Worm (Caenorhabditis elegans): ENCODE measurements around the gene T26C12.1.

T26C12.1 gene

DNA sequence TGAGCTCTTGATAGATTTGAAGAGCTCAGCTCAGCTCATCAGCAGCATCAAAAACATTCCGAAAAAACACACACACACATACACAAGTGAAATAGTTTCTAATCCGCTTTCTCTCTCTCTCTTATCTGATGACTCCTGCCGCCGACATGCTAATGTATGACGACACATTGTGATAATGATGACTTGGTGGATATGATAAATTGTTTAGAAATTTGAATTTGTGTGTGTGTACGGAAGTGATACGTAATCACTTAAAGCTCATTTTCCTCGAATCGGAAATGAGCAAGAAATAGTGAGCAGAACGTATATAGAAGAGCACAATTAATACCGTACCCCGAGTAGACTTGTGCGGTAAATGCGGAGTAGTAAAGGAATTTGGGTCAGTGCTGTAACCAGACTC, 11.8 kb upstream of the T26C12.1 start:
- no peak for TF ChIP-seq T22C8.4 (GFP tag; IDR thresholded peaks at IDR 0.05)
- TF ChIP-seq ztf-29 (GFP tag; IDR thresholded peaks at IDR 0.05): no peak

DNA sequence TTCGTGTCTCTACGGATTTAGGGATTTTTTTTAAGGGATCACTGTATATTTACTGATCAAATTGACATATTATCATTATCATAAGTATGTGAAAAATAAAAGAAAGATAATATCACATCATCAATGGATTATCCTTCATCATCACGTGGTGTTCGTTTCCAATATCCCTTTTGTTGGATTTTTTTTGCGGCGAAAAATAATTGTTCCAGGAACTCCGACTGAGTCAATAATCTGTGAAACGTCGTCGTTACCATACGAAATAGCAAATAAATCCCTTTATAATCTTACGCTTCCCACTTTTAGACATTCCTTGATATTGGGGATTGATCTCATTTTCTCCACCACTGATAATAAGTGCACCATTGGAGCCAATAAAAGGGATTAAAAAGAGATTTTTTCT, 8.7 kb upstream of the T26C12.1 start:
- TF ChIP-seq cog-1 (tag; optimal IDR thresholded peaks at IDR 0.05) (no peak), ztf-23 (GFP tag; IDR thresholded peaks at IDR 0.05) (no peak), med-1 (GFP tag; optimal IDR thresholded peaks at IDR 0.05; ENCODE audit: insufficient read depth) (no peak), ref-1 (GFP tag; conservative IDR thresholded peaks at IDR 0.05) (no peak), T22C8.4 (GFP tag; IDR thresholded peaks at IDR 0.05) (no peak), tab-1 (GFP tag; IDR thresholded peaks at IDR 0.05) (no peak), klf-2 (GFP tag; conservative IDR thresholded peaks at IDR 0.05) (no peak), flt-1 (GFP tag; IDR thresholded peaks at IDR 0.05) (no peak), ztf-29 (GFP tag; IDR thresholded peaks at IDR 0.05) (no peak)

DNA sequence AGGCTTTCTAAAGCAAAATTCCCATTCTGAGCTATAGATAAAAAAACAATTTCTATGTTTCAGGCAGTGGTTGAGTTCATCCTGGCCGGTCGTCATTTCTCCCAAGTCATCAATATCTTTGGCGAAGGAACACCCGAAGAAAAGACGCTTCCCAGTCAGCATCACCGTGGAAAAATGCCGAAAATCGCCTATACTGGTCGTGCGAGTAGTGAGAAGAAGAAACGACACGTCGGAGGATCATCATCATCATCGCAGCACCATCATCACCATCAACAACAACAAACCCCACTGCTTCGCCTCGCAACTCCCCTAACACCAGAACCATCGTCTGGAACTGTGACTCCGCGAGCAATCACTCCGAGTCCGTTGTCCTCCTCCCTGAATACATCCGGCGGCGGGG, 7.2 kb upstream of the T26C12.1 start:
- no peak for TF ChIP-seq ref-1 (GFP tag; conservative IDR thresholded peaks at IDR 0.05)
- TF ChIP-seq cog-1 (tag; optimal IDR thresholded peaks at IDR 0.05): no peak
- no peak for TF ChIP-seq tab-1 (GFP tag; IDR thresholded peaks at IDR 0.05)
- TF ChIP-seq ztf-29 (GFP tag; IDR thresholded peaks at IDR 0.05): no peak
- no peak for TF ChIP-seq ztf-23 (GFP tag; IDR thresholded peaks at IDR 0.05)

DNA sequence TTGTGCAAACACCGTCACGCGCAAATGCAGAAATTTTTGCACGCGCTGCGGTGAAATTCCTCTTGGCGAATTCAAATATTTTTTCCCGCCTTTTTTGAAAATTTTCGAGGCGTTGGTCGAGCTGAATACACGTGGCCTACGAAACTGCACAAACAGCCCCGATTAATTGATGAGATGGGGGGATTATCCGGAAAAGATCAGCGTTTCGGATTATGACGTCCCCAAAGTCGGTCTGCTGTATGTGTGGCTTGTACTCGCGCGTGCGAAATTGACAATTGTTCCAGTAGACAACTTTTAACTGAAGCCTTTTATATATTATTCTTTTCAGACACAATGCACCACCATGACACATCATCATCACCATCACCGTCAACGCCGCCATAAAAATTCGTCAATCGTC, 6.7 kb upstream of the T26C12.1 start:
- TF ChIP-seq T22C8.4 (GFP tag; IDR thresholded peaks at IDR 0.05): no peak
- no peak for TF ChIP-seq tab-1 (GFP tag; IDR thresholded peaks at IDR 0.05)
- no peak for TF ChIP-seq cog-1 (tag; optimal IDR thresholded peaks at IDR 0.05)
- no peak for TF ChIP-seq ref-1 (GFP tag; conservative IDR thresholded peaks at IDR 0.05)
- no peak for TF ChIP-seq med-1 (GFP tag; optimal IDR thresholded peaks at IDR 0.05; ENCODE audit: insufficient read depth)
- no peak for TF ChIP-seq ztf-23 (GFP tag; IDR thresholded peaks at IDR 0.05)
- no peak for TF ChIP-seq flt-1 (GFP tag; IDR thresholded peaks at IDR 0.05)
- no peak for TF ChIP-seq ztf-29 (GFP tag; IDR thresholded peaks at IDR 0.05)
- no peak for TF ChIP-seq klf-2 (GFP tag; conservative IDR thresholded peaks at IDR 0.05)

DNA sequence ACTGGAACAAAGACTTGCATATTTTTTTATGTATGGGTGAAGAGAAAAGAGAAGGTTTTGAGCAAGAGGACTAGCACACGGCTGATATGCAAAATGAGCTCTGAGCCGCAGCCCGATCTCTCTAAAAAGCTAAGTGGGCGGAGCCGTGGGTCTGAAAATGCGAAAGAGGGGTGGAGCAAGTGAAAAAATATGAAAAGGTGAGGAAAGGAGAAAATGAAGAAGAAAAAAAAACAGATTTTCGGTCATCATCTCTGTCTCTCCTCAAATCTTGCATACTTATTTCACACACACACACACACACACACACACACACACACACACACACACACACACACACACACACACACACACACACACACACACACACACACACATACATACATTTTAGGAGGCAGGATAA, 4.3 kb upstream of the T26C12.1 start, which contains the start of gene dmd-9:
Gene dmd-9 (minus strand): TSS at position 101 of the 400 bp plus-strand sequence.
- TF ChIP-seq flt-1 (GFP tag; IDR thresholded peaks at IDR 0.05) (no peak), ref-1 (GFP tag; conservative IDR thresholded peaks at IDR 0.05) (no peak), tab-1 (GFP tag; IDR thresholded peaks at IDR 0.05) (no peak), ztf-23 (GFP tag; IDR thresholded peaks at IDR 0.05) (no peak), med-1 (GFP tag; optimal IDR thresholded peaks at IDR 0.05; ENCODE audit: insufficient read depth) (no peak), T22C8.4 (GFP tag; IDR thresholded peaks at IDR 0.05) (no peak), ztf-29 (GFP tag; IDR thresholded peaks at IDR 0.05) (no peak), cog-1 (tag; optimal IDR thresholded peaks at IDR 0.05) (no peak), klf-2 (GFP tag; conservative IDR thresholded peaks at IDR 0.05) (no peak)

DNA sequence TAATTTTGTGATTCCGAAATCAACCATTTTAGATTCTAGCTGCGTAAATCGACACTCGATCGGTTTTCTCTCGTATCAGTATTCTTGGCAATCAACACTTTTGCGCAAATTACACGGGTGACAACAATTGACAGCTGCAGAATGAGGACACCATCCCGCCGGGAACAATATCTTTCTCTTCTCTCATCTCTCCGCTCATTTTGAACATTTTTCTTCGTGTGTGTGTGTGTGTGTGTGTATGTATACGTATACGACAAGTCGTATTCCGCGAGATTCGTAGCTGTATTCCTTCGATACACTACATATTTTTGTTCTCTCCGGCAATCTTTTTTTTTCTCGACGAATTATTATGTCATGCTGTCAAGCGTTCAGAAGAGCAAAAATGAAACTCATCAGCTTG, 1.8 kb upstream of the T26C12.1 start:
- TF ChIP-seq ztf-29 (GFP tag; IDR thresholded peaks at IDR 0.05) (no peak), ref-1 (GFP tag; conservative IDR thresholded peaks at IDR 0.05) (no peak), cog-1 (tag; optimal IDR thresholded peaks at IDR 0.05) (no peak), flt-1 (GFP tag; IDR thresholded peaks at IDR 0.05) (no peak), tab-1 (GFP tag; IDR thresholded peaks at IDR 0.05) (no peak), med-1 (GFP tag; optimal IDR thresholded peaks at IDR 0.05; ENCODE audit: insufficient read depth) (no peak), ztf-23 (GFP tag; IDR thresholded peaks at IDR 0.05) (no peak)

DNA sequence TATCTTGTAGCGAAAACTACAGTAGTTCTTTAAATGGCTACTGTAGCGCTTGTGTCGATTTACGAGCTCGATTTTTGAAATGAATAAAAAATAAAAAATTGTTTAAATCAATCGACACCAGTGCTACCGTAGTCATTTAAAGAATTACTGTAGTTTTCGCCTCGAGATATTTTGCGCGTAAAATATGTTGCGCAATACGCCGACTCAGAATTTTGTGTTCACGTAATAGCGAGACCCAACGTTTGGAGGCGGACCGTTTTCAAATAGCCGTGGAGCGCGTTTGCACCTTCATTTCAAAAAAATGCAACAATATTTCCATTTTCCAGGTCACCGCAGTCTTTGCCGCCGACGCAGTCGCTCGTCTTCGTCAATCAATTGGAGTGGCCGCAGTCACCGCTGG, 1.5 kb downstream of the T26C12.1 start:
- no peak for TF ChIP-seq klf-2 (GFP tag; conservative IDR thresholded peaks at IDR 0.05)
- TF ChIP-seq tab-1 (GFP tag; IDR thresholded peaks at IDR 0.05): no peak
- TF ChIP-seq med-1 (GFP tag; optimal IDR thresholded peaks at IDR 0.05; ENCODE audit: insufficient read depth): no peak
- no peak for TF ChIP-seq ztf-29 (GFP tag; IDR thresholded peaks at IDR 0.05)
- TF ChIP-seq cog-1 (tag; optimal IDR thresholded peaks at IDR 0.05): no peak
- TF ChIP-seq ztf-23 (GFP tag; IDR thresholded peaks at IDR 0.05): no peak
- TF ChIP-seq T22C8.4 (GFP tag; IDR thresholded peaks at IDR 0.05): no peak
- no peak for TF ChIP-seq ref-1 (GFP tag; conservative IDR thresholded peaks at IDR 0.05)
- TF ChIP-seq flt-1 (GFP tag; IDR thresholded peaks at IDR 0.05): no peak

DNA sequence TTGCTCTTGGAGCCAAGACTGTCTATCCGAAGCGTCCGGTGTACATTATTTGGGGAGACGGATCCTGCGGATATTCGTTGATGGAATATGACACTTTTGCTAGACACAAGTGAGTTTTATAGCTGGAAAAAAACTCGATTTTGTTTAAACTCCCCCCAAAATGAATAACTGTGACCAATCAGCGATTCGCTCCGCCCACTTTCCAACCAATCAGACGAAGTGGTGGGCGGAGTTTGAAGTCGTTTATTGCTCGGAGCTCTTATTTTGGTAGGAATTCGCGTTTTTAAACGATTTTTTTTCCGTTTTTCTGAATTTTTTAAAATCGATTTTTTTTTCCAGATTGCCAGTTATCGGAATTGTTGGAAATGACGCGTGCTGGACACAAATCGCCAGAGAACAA, 3.1 kb downstream of the T26C12.1 start:
- TF ChIP-seq klf-2 (GFP tag; conservative IDR thresholded peaks at IDR 0.05) (no peak), tab-1 (GFP tag; IDR thresholded peaks at IDR 0.05) (no peak), ztf-29 (GFP tag; IDR thresholded peaks at IDR 0.05) (no peak), T22C8.4 (GFP tag; IDR thresholded peaks at IDR 0.05) (no peak), ref-1 (GFP tag; conservative IDR thresholded peaks at IDR 0.05) (no peak), cog-1 (tag; optimal IDR thresholded peaks at IDR 0.05) (no peak), ztf-23 (GFP tag; IDR thresholded peaks at IDR 0.05) (no peak), med-1 (GFP tag; optimal IDR thresholded peaks at IDR 0.05; ENCODE audit: insufficient read depth) (no peak), flt-1 (GFP tag; IDR thresholded peaks at IDR 0.05) (no peak)

DNA sequence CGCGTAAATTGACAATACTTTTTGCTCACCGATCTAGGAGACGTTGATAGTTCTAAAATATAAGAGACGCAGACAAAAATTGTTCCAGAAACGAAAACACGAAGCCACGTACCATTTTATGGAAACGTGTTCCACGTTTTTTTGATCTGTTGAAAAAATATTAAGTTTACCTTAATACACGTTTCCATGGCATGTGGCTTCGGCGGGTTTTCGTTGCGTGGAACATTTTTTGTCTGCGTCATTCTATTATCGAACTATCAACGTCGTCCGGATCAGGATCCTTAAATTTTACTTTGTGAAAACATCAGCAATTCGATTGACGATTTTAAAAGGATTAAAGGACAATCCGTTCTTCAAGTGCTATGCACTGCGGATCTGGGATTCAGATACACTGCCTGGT, 6.9 kb downstream of the T26C12.1 start, which contains the start of gene T26C12.2:
Gene T26C12.2 (minus strand): TSS at position 101 of the 400 bp plus-strand sequence.
- TF ChIP-seq ref-1 (GFP tag; conservative IDR thresholded peaks at IDR 0.05): no peak
- TF ChIP-seq ztf-23 (GFP tag; IDR thresholded peaks at IDR 0.05): no peak
- no peak for TF ChIP-seq med-1 (GFP tag; optimal IDR thresholded peaks at IDR 0.05; ENCODE audit: insufficient read depth)
- TF ChIP-seq ztf-29 (GFP tag; IDR thresholded peaks at IDR 0.05): no peak
- TF ChIP-seq klf-2 (GFP tag; conservative IDR thresholded peaks at IDR 0.05): no peak
- no peak for TF ChIP-seq tab-1 (GFP tag; IDR thresholded peaks at IDR 0.05)
- TF ChIP-seq cog-1 (tag; optimal IDR thresholded peaks at IDR 0.05): no peak
- TF ChIP-seq T22C8.4 (GFP tag; IDR thresholded peaks at IDR 0.05): no peak
- no peak for TF ChIP-seq flt-1 (GFP tag; IDR thresholded peaks at IDR 0.05)

DNA sequence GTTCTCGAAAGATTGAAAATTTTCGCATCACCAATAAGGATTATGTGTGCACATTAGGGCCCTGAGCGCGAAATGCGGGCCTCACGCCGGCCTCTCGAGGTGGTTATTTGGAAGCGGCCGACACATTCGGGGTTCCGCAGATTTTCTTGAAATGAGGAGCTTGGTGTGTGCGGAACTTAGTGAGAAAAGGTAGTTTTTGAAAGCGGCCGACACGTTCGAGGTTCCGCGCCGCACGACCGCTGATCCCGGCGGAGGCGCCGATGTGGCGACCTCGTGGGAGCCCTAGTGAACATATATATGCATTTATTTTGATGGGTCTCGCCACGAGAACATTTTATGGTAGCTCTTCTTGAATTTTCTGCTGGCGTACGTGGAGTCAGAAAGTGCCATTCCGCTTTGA, 8.1 kb downstream of the T26C12.1 start:
- TF ChIP-seq ztf-23 (GFP tag; IDR thresholded peaks at IDR 0.05) (no peak), flt-1 (GFP tag; IDR thresholded peaks at IDR 0.05) (0 out of 2 replicates have a peak, but pooled peaks have one; percentile 59)

DNA sequence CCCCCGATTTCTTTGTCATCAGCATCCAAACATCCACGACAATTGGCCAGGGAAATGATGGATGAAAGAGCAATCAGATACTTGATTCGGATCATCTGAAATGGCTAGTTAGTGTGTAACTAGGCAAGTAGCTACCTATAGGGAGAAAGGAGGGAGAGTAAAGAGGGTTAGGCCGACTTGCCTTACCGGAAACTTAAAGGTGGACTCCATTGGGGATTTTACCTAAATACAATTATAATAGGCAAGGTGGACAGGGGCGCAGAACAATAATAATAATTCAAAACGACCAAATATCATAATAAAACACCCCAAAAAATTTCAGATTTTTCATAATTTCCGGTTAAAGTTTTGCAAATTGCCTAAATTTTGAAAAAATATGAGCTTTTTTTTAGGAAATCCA, 8.9 kb downstream of the T26C12.1 start, which contains the start of gene clec-173:
Gene clec-173 (minus strand): TSS at position 101 of the 400 bp plus-strand sequence.
- TF ChIP-seq ztf-23 (GFP tag; IDR thresholded peaks at IDR 0.05): no peak
- no peak for TF ChIP-seq ztf-29 (GFP tag; IDR thresholded peaks at IDR 0.05)
- TF ChIP-seq cog-1 (tag; optimal IDR thresholded peaks at IDR 0.05): no peak
- no peak for TF ChIP-seq T22C8.4 (GFP tag; IDR thresholded peaks at IDR 0.05)
- no peak for TF ChIP-seq tab-1 (GFP tag; IDR thresholded peaks at IDR 0.05)
- TF ChIP-seq klf-2 (GFP tag; conservative IDR thresholded peaks at IDR 0.05): no peak
- no peak for TF ChIP-seq med-1 (GFP tag; optimal IDR thresholded peaks at IDR 0.05; ENCODE audit: insufficient read depth)
- no peak for TF ChIP-seq ref-1 (GFP tag; conservative IDR thresholded peaks at IDR 0.05)
